Worm (Caenorhabditis elegans) whole organism, L4 larva: ENCODE data around the gene ensh-1.

Experiments
- ZK337.2 ChIP-seq: fragments of 200-800 bp; sonication (Bioruptor generic); IDR thresholded peaks from 2 replicates; pipeline ENCODE4 v1.3.6; 2022; ENCODE audit warnings: missing genetic modification reagents, missing genetic modification characterization, missing compliant biosample characterization
- aha-1 ChIP-seq: fragments of 150-350 bp; peaks from one replicate; lab custom pipeline; 2014; ENCODE audit warnings: missing biosample characterization, missing genetic modification characterization
- aly-2 ChIP-seq: sonication (generic microtip); optimal IDR thresholded peaks from 2 replicates; lab custom pipeline; 2018; ENCODE audit warnings: missing biosample characterization, missing genetic modification characterization
- dpl-1 ChIP-seq: fragments of 150-350 bp; optimal IDR thresholded peaks from 2 replicates; lab custom pipeline; 2014; ENCODE audit warnings: missing biosample characterization, missing genetic modification reagents, missing genetic modification characterization
- duxl-1 ChIP-seq: sonication (generic microtip); optimal IDR thresholded peaks from 2 replicates; lab custom pipeline; 2016; ENCODE audit warnings: mild to moderate bottlenecking, missing genetic modification characterization, moderate library complexity, missing compliant biosample characterization; ENCODE audit not compliant: poor library complexity
- nhr-6 ChIP-seq: fragments of 150-350 bp; optimal IDR thresholded peaks from 2 replicates; lab custom pipeline; 2014; ENCODE audit warnings: missing biosample characterization, missing genetic modification characterization

ce11 chrX:8950507-8951028 is 45.4 kb downstream of the ensh-1 start, which contains the start of gene trk-1:
- TF ChIP-seq aha-1 (tag; lab: Kevin White, UChicago), result peak; percentile 95
- TF ChIP-seq duxl-1 (tag; lab: Kevin White, UChicago), result no peak
- no peak for TF ChIP-seq aly-2 (tag; lab: Kevin White, UChicago)
- TF ChIP-seq dpl-1 (GFP tag; lab: Kevin White, UChicago), result no peak
- no peak for TF ChIP-seq ZK337.2
- TF ChIP-seq nhr-6 (tag; lab: Kevin White, UChicago), result no peak
